Worm (Caenorhabditis elegans) whole organism, late embryonic: ENCODE measurements around the gene flp-10.

Experiments
- C08G9.2 ChIP-seq: sonication (generic microtip); optimal IDR thresholded peaks from 2 replicates; lab custom pipeline; 2016; ENCODE audit warnings: mild to moderate bottlenecking, missing genetic modification characterization, moderate library complexity, missing compliant biosample characterization
- C38D4.7 ChIP-seq: fragments of 200-800 bp; sonication (Bioruptor generic); optimal IDR thresholded peaks from 2 replicates; lab custom pipeline; 2018; ENCODE audit warnings: mild to moderate bottlenecking, missing genetic modification characterization, moderate library complexity, missing compliant biosample characterization
- F13H6.1 ChIP-seq: sonication (generic microtip); optimal IDR thresholded peaks from 2 replicates; lab custom pipeline; 2016; ENCODE audit warnings: missing genetic modification characterization, missing compliant biosample characterization
- K09A11.1 ChIP-seq: sonication (generic microtip); optimal IDR thresholded peaks from 2 replicates; lab custom pipeline; 2017; ENCODE audit warnings: antibody characterized with exemption, mild to moderate bottlenecking, missing genetic modification characterization, missing compliant biosample characterization; ENCODE audit not compliant: insufficient read depth
- Y22D7AL.16 ChIP-seq: sonication (generic microtip); optimal IDR thresholded peaks from 2 replicates; lab custom pipeline; 2016; ENCODE audit warnings: missing genetic modification characterization, missing compliant biosample characterization
- ahr-1 ChIP-seq: sonication (generic microtip); optimal IDR thresholded peaks from 2 replicates; lab custom pipeline; 2016; ENCODE audit warnings: missing genetic modification characterization, missing compliant biosample characterization
- ama-1 ChIP-seq: fragments of 150-350 bp; optimal IDR thresholded peaks from 2 replicates; lab custom pipeline; 2014
- ceh-14 ChIP-seq: sonication (generic microtip); optimal IDR thresholded peaks from 2 replicates; lab custom pipeline; 2016; ENCODE audit warnings: missing genotype, missing genetic modification characterization, missing compliant biosample characterization
- ceh-18 ChIP-seq: sonication (generic microtip); optimal IDR thresholded peaks from 2 replicates; lab custom pipeline; 2016; ENCODE audit warnings: missing genetic modification characterization, missing compliant biosample characterization
- ceh-22 ChIP-seq: sonication (generic microtip); optimal IDR thresholded peaks from 2 replicates; lab custom pipeline; 2017; ENCODE audit warnings: missing biosample characterization, missing genetic modification characterization
- ceh-30 ChIP-seq: fragments of 150-350 bp; optimal IDR thresholded peaks from 2 replicates; lab custom pipeline; 2014; ENCODE audit warnings: missing biosample characterization, missing genetic modification characterization
- ceh-31 ChIP-seq: sonication (generic microtip); optimal IDR thresholded peaks from 2 replicates; lab custom pipeline; 2016; ENCODE audit warnings: missing genetic modification characterization, missing compliant biosample characterization
- ceh-34 ChIP-seq: sonication (generic microtip); optimal IDR thresholded peaks from 2 replicates; lab custom pipeline; 2016; ENCODE audit warnings: mild to moderate bottlenecking, missing genetic modification characterization, missing compliant biosample characterization
- ceh-45 ChIP-seq: fragments of 200-800 bp; sonication (Bioruptor generic); IDR thresholded peaks from 2 replicates; pipeline ENCODE4 v1.3.6; 2022; ENCODE audit warnings: missing genetic modification reagents, missing genetic modification characterization, missing compliant biosample characterization
- ceh-9 ChIP-seq: sonication (generic microtip); optimal IDR thresholded peaks from 2 replicates; lab custom pipeline; 2016; ENCODE audit warnings: mild to moderate bottlenecking, missing genetic modification characterization, inconsistent platforms, missing compliant biosample characterization
- che-1 ChIP-seq: sonication (generic microtip); optimal IDR thresholded peaks from 2 replicates; lab custom pipeline; 2016; ENCODE audit warnings: mild to moderate bottlenecking, missing genetic modification characterization, missing compliant biosample characterization
- dmd-4 ChIP-seq: sonication (generic microtip); optimal IDR thresholded peaks from 2 replicates; lab custom pipeline; 2016; ENCODE audit warnings: borderline replicate concordance, missing genetic modification characterization, missing compliant biosample characterization
- dve-1 ChIP-seq: sonication (generic microtip); optimal IDR thresholded peaks from 2 replicates; lab custom pipeline; 2017; ENCODE audit warnings: antibody characterized with exemption, mild to moderate bottlenecking, missing genetic modification characterization, missing compliant biosample characterization
- elt-2 ChIP-seq: sonication (generic microtip); optimal IDR thresholded peaks from 2 replicates; lab custom pipeline; 2016; ENCODE audit warnings: missing genetic modification reagents, missing genetic modification characterization, missing compliant biosample characterization
- elt-4 ChIP-seq: sonication (generic microtip); optimal IDR thresholded peaks from 2 replicates; lab custom pipeline; 2016; ENCODE audit warnings: missing genetic modification characterization, missing compliant biosample characterization
- eyg-1 ChIP-seq: sonication (generic microtip); optimal IDR thresholded peaks from 2 replicates; lab custom pipeline; 2016; ENCODE audit warnings: missing genotype, missing genetic modification characterization, missing compliant biosample characterization
- fkh-10 ChIP-seq: fragments of 150-350 bp; optimal IDR thresholded peaks from 2 replicates; lab custom pipeline; 2014; ENCODE audit warnings: missing biosample characterization, missing genetic modification reagents, missing genetic modification characterization
- gmeb-2 ChIP-seq: sonication (generic microtip); optimal IDR thresholded peaks from 2 replicates; lab custom pipeline; 2016; ENCODE audit warnings: missing genetic modification characterization, inconsistent platforms, missing compliant biosample characterization
- hlh-13 ChIP-seq: fragments of 200-800 bp; sonication (Bioruptor generic); optimal IDR thresholded peaks from 2 replicates; lab custom pipeline; 2018; ENCODE audit warnings: mild to moderate bottlenecking, missing genetic modification characterization, missing compliant biosample characterization
- hlh-30 ChIP-seq: sonication (generic microtip); optimal IDR thresholded peaks from 2 replicates; lab custom pipeline; 2017; ENCODE audit warnings: antibody characterized with exemption, missing genetic modification characterization, missing compliant biosample characterization; ENCODE audit not compliant: insufficient read depth
- hlh-6 ChIP-seq: sonication (generic microtip); optimal IDR thresholded peaks from 2 replicates; lab custom pipeline; 2016; ENCODE audit warnings: missing genotype, missing genetic modification characterization, missing compliant biosample characterization
- hlh-8 ChIP-seq: sonication (generic microtip); optimal IDR thresholded peaks from 2 replicates; lab custom pipeline; 2016; ENCODE audit warnings: missing genotype, missing genetic modification characterization, missing compliant biosample characterization
- lim-6 ChIP-seq: sonication (generic microtip); optimal IDR thresholded peaks from 2 replicates; lab custom pipeline; 2016; ENCODE audit warnings: missing genetic modification characterization, missing compliant biosample characterization
- madf-2 ChIP-seq: sonication (generic microtip); optimal IDR thresholded peaks from 2 replicates; lab custom pipeline; 2017; ENCODE audit warnings: missing genetic modification characterization, missing compliant biosample characterization
- nfya-1 ChIP-seq: sonication (generic microtip); optimal IDR thresholded peaks from 2 replicates; lab custom pipeline; 2017; ENCODE audit warnings: missing genetic modification characterization, mild to moderate bottlenecking, missing compliant biosample characterization, antibody characterized with exemption, moderate library complexity
- nhr-232 ChIP-seq: sonication (generic microtip); optimal IDR thresholded peaks from 2 replicates; lab custom pipeline; 2016; ENCODE audit warnings: missing genetic modification characterization, missing compliant biosample characterization
- odd-2 ChIP-seq: sonication (generic microtip); optimal IDR thresholded peaks from 2 replicates; lab custom pipeline; 2017; ENCODE audit warnings: antibody characterized with exemption, mild to moderate bottlenecking, missing genetic modification characterization, missing compliant biosample characterization
- pat-9 ChIP-seq: fragments of 200-800 bp; sonication (Bioruptor generic); optimal IDR thresholded peaks from 2 replicates; lab custom pipeline; 2018; ENCODE audit warnings: mild to moderate bottlenecking, missing genetic modification characterization, moderate library complexity, missing compliant biosample characterization
- pros-1 ChIP-seq: fragments of 150-350 bp; optimal IDR thresholded peaks from 2 replicates; lab custom pipeline; 2014; ENCODE audit warnings: missing biosample characterization, missing genetic modification reagents, missing genetic modification characterization
- rnt-1 ChIP-seq: sonication (generic microtip); optimal IDR thresholded peaks from 2 replicates; lab custom pipeline; 2016; ENCODE audit warnings: missing genetic modification characterization, missing compliant biosample characterization
- sdc-2 ChIP-seq: sonication (generic microtip); optimal IDR thresholded peaks from 2 replicates; lab custom pipeline; 2016; ENCODE audit warnings: missing genotype, missing genetic modification characterization, missing compliant biosample characterization
- sox-2 ChIP-seq: fragments of 200-800 bp; sonication (Bioruptor generic); IDR thresholded peaks from 2 replicates; pipeline ENCODE4 v1.3.6; 2022; ENCODE audit warnings: missing genetic modification reagents, missing genetic modification characterization, missing compliant biosample characterization
- syd-9 ChIP-seq: sonication (generic microtip); optimal IDR thresholded peaks from 2 replicates; lab custom pipeline; 2016; ENCODE audit warnings: mild to moderate bottlenecking, missing genetic modification characterization, moderate library complexity, missing compliant biosample characterization
- tbx-7 ChIP-seq: sonication (generic microtip); optimal IDR thresholded peaks from 2 replicates; lab custom pipeline; 2016; ENCODE audit warnings: missing genotype, missing genetic modification characterization, missing compliant biosample characterization
- unc-42 ChIP-seq: sonication (generic microtip); optimal IDR thresholded peaks from 2 replicates; lab custom pipeline; 2016; ENCODE audit warnings: missing genotype, missing genetic modification characterization, missing compliant biosample characterization

Gene flp-10

ce11 chrIV:7868607-7869006 is at the start of gene flp-10:
Gene flp-10, plus strand, starts transcription at chrIV:7868907.
- TF ChIP-seq dmd-4 (no peak), elt-2 (tag; lab: Kevin White, UChicago) (no peak), elt-4 (no peak), ceh-45 (GFP tag; lab: Robert Waterston, UW) (no peak), ahr-1 (tag; lab: Kevin White, UChicago) (no peak), syd-9 (tag; lab: Kevin White, UChicago) (no peak), C08G9.2 (tag; lab: Kevin White, UChicago) (no peak), lim-6 (tag; lab: Kevin White, UChicago) (no peak), ceh-22 (tag; lab: Kevin White, UChicago) (no peak), eyg-1 (no peak)

ce11 chrIV:7822524-7822923 is 46.2 kb upstream of the flp-10 start, which contains the start of gene T14A8.2:
Gene T14A8.2, minus strand, starts transcription at chrIV:7822624.
- TF ChIP-seq hlh-8 (tag; lab: Kevin White, UChicago) (no peak), F13H6.1 (tag; lab: Kevin White, UChicago) (no peak), sox-2 (no peak), elt-2 (tag; lab: Kevin White, UChicago) (no peak), ceh-45 (GFP tag; lab: Robert Waterston, UW) (no peak), pros-1 (no peak), hlh-6 (tag; lab: Kevin White, UChicago) (no peak), ceh-34 (tag; lab: Kevin White, UChicago) (no peak), Y22D7AL.16 (tag; lab: Kevin White, UChicago) (no peak), ama-1 (no peak), ceh-22 (tag; lab: Kevin White, UChicago) (no peak), ceh-9 (no peak)

ce11 chrIV:7824649-7825048 is 44.1 kb upstream of the flp-10 start:
- no peak for TF ChIP-seq hlh-6 (tag; lab: Kevin White, UChicago)
- no peak for TF ChIP-seq che-1 (tag; lab: Kevin White, UChicago)
- no peak for TF ChIP-seq gmeb-2
- no peak for TF ChIP-seq nhr-232 (tag; lab: Kevin White, UChicago)
- TF ChIP-seq hlh-13: no peak
- no peak for TF ChIP-seq ceh-34 (tag; lab: Kevin White, UChicago)
- TF ChIP-seq dve-1 (tag; lab: Kevin White, UChicago): no peak
- no peak for TF ChIP-seq tbx-7 (tag; lab: Kevin White, UChicago)
- no peak for TF ChIP-seq sdc-2 (tag; lab: Kevin White, UChicago)
- no peak for TF ChIP-seq rnt-1 (tag; lab: Kevin White, UChicago)
- TF ChIP-seq hlh-8 (tag; lab: Kevin White, UChicago): no peak
- no peak for TF ChIP-seq fkh-10 (GFP tag; lab: Kevin White, UChicago)
- TF ChIP-seq unc-42: no peak
- TF ChIP-seq ceh-18 (tag; lab: Kevin White, UChicago): no peak

ce11 chrIV:7829275-7829938 is 39.3 kb upstream of the flp-10 start, which contains the start of gene C06A6.4:
Gene C06A6.4, minus strand, starts transcription at chrIV:7829298.
- TF ChIP-seq elt-2 (tag; lab: Kevin White, UChicago) (peak; percentile 2), hlh-8 (tag; lab: Kevin White, UChicago) (no peak), pat-9 (tag; lab: Kevin White, UChicago) (no peak), nfya-1 (tag; lab: Kevin White, UChicago) (no peak), ceh-30 (tag; lab: Kevin White, UChicago) (no peak), K09A11.1 (tag; lab: Kevin White, UChicago) (no peak)

- TF ChIP-seq sdc-2 (tag; lab: Kevin White, UChicago) (no peak), ceh-31 (no peak), madf-2 (no peak), hlh-30 (peak; percentile 29), odd-2 (tag; lab: Kevin White, UChicago) (no peak), ama-1 (no peak), C38D4.7 (GFP tag; lab: Kevin White, UChicago) (no peak), hlh-6 (tag; lab: Kevin White, UChicago) (no peak), ceh-14 (tag; lab: Kevin White, UChicago) (peak; percentile 40)
Observed at ce11 chrIV:7830151-7830550, 38.6 kb upstream of the flp-10 start, which contains the start of gene mvb-12. Gene mvb-12, plus strand, starts transcription at chrIV:7830525.
